Worm (Caenorhabditis elegans) whole organism, late embryonic: Measurements from ENCODE around the gene srbc-38.

Source experiments
- C38D4.7 ChIP-seq: fragments of 200-800 bp; sonication (Bioruptor generic); optimal IDR thresholded peaks from 2 replicates; lab custom pipeline; 2018; ENCODE audit warnings: mild to moderate bottlenecking, missing genetic modification characterization, moderate library complexity, missing compliant biosample characterization
- K02D7.2 ChIP-seq: sonication (generic microtip); optimal IDR thresholded peaks from 2 replicates; lab custom pipeline; 2017; ENCODE audit warnings: mild to moderate bottlenecking, missing genetic modification characterization, missing compliant biosample characterization
- K09A11.1 ChIP-seq: sonication (generic microtip); optimal IDR thresholded peaks from 2 replicates; lab custom pipeline; 2017; ENCODE audit warnings: antibody characterized with exemption, mild to moderate bottlenecking, missing genetic modification characterization, missing compliant biosample characterization; ENCODE audit not compliant: insufficient read depth
- Y22D7AL.16 ChIP-seq: sonication (generic microtip); optimal IDR thresholded peaks from 2 replicates; lab custom pipeline; 2016; ENCODE audit warnings: missing genetic modification characterization, missing compliant biosample characterization
- ama-1 ChIP-seq: fragments of 150-350 bp; optimal IDR thresholded peaks from 2 replicates; lab custom pipeline; 2014
- ceh-18 ChIP-seq: sonication (generic microtip); optimal IDR thresholded peaks from 2 replicates; lab custom pipeline; 2016; ENCODE audit warnings: missing genetic modification characterization, missing compliant biosample characterization
- ceh-2 ChIP-seq: sonication (generic microtip); optimal IDR thresholded peaks from 2 replicates; lab custom pipeline; 2016; ENCODE audit warnings: missing genotype, missing genetic modification characterization, missing compliant biosample characterization
- ceh-22 ChIP-seq: sonication (generic microtip); optimal IDR thresholded peaks from 2 replicates; lab custom pipeline; 2017; ENCODE audit warnings: missing biosample characterization, missing genetic modification characterization
- ceh-24 ChIP-seq: sonication (generic microtip); optimal IDR thresholded peaks from 2 replicates; lab custom pipeline; 2016; ENCODE audit warnings: mild to moderate bottlenecking, missing genetic modification characterization, missing compliant biosample characterization
- ceh-30 ChIP-seq: fragments of 150-350 bp; optimal IDR thresholded peaks from 2 replicates; lab custom pipeline; 2014; ENCODE audit warnings: missing biosample characterization, missing genetic modification characterization
- ceh-45 ChIP-seq: fragments of 200-800 bp; sonication (Bioruptor generic); IDR thresholded peaks from 2 replicates; pipeline ENCODE4 v1.3.6; 2022; ENCODE audit warnings: missing genetic modification reagents, missing genetic modification characterization, missing compliant biosample characterization
- ceh-48 ChIP-seq: sonication (generic microtip); optimal IDR thresholded peaks from 2 replicates; lab custom pipeline; 2016; ENCODE audit warnings: missing genetic modification characterization, inconsistent platforms, missing compliant biosample characterization
- che-1 ChIP-seq: sonication (generic microtip); optimal IDR thresholded peaks from 2 replicates; lab custom pipeline; 2016; ENCODE audit warnings: mild to moderate bottlenecking, missing genetic modification characterization, missing compliant biosample characterization
- elt-2 ChIP-seq: sonication (generic microtip); optimal IDR thresholded peaks from 2 replicates; lab custom pipeline; 2016; ENCODE audit warnings: missing genetic modification reagents, missing genetic modification characterization, missing compliant biosample characterization
- eyg-1 ChIP-seq: sonication (generic microtip); optimal IDR thresholded peaks from 2 replicates; lab custom pipeline; 2016; ENCODE audit warnings: missing genotype, missing genetic modification characterization, missing compliant biosample characterization
- fkh-10 ChIP-seq: fragments of 150-350 bp; optimal IDR thresholded peaks from 2 replicates; lab custom pipeline; 2014; ENCODE audit warnings: missing biosample characterization, missing genetic modification reagents, missing genetic modification characterization
- fkh-6 ChIP-seq: sonication (generic microtip); optimal IDR thresholded peaks from 2 replicates; lab custom pipeline; 2016; ENCODE audit warnings: missing genetic modification characterization, missing compliant biosample characterization
- hlh-30 ChIP-seq: sonication (generic microtip); optimal IDR thresholded peaks from 2 replicates; lab custom pipeline; 2017; ENCODE audit warnings: antibody characterized with exemption, missing genetic modification characterization, missing compliant biosample characterization; ENCODE audit not compliant: insufficient read depth
- hlh-6 ChIP-seq: sonication (generic microtip); optimal IDR thresholded peaks from 2 replicates; lab custom pipeline; 2016; ENCODE audit warnings: missing genotype, missing genetic modification characterization, missing compliant biosample characterization
- hlh-8 ChIP-seq: sonication (generic microtip); optimal IDR thresholded peaks from 2 replicates; lab custom pipeline; 2016; ENCODE audit warnings: missing genotype, missing genetic modification characterization, missing compliant biosample characterization
- madf-2 ChIP-seq: sonication (generic microtip); optimal IDR thresholded peaks from 2 replicates; lab custom pipeline; 2017; ENCODE audit warnings: missing genetic modification characterization, missing compliant biosample characterization
- nfya-1 ChIP-seq: sonication (generic microtip); optimal IDR thresholded peaks from 2 replicates; lab custom pipeline; 2017; ENCODE audit warnings: missing genetic modification characterization, mild to moderate bottlenecking, missing compliant biosample characterization, antibody characterized with exemption, moderate library complexity
- odd-2 ChIP-seq: sonication (generic microtip); optimal IDR thresholded peaks from 2 replicates; lab custom pipeline; 2017; ENCODE audit warnings: antibody characterized with exemption, mild to moderate bottlenecking, missing genetic modification characterization, missing compliant biosample characterization
- pag-3 ChIP-seq: sonication (generic microtip); optimal IDR thresholded peaks from 2 replicates; lab custom pipeline; 2016; ENCODE audit warnings: missing compliant biosample characterization, missing genetic modification characterization, borderline replicate concordance
- pat-9 ChIP-seq: fragments of 200-800 bp; sonication (Bioruptor generic); optimal IDR thresholded peaks from 2 replicates; lab custom pipeline; 2018; ENCODE audit warnings: mild to moderate bottlenecking, missing genetic modification characterization, moderate library complexity, missing compliant biosample characterization
- pax-1 ChIP-seq: fragments of 150-350 bp; optimal IDR thresholded peaks from 2 replicates; lab custom pipeline; 2014; ENCODE audit warnings: missing biosample characterization, missing genetic modification characterization
- pha-4 ChIP-seq: fragments of 150-350 bp; optimal IDR thresholded peaks from 2 replicates; lab custom pipeline; 2018; ENCODE audit warnings: missing biosample characterization, missing genetic modification reagents, missing genetic modification characterization
- pros-1 ChIP-seq: fragments of 150-350 bp; optimal IDR thresholded peaks from 2 replicates; lab custom pipeline; 2014; ENCODE audit warnings: missing biosample characterization, missing genetic modification reagents, missing genetic modification characterization
- sdc-2 ChIP-seq: sonication (generic microtip); optimal IDR thresholded peaks from 2 replicates; lab custom pipeline; 2016; ENCODE audit warnings: missing genotype, missing genetic modification characterization, missing compliant biosample characterization
- sox-4 ChIP-seq: sonication (generic microtip); optimal IDR thresholded peaks from 2 replicates; lab custom pipeline; 2017; ENCODE audit warnings: mild to moderate bottlenecking, missing genetic modification characterization, inconsistent platforms, missing compliant biosample characterization
- ttx-3 ChIP-seq: sonication (generic microtip); optimal IDR thresholded peaks from 2 replicates; lab custom pipeline; 2016; ENCODE audit warnings: missing genetic modification reagents, missing genetic modification characterization, missing compliant biosample characterization
- unc-42 ChIP-seq: sonication (generic microtip); optimal IDR thresholded peaks from 2 replicates; lab custom pipeline; 2016; ENCODE audit warnings: missing genotype, missing genetic modification characterization, missing compliant biosample characterization
- unc-86 ChIP-seq: sonication (generic microtip); optimal IDR thresholded peaks from 2 replicates; lab custom pipeline; 2016; ENCODE audit warnings: missing genetic modification characterization, missing compliant biosample characterization
- zip-5 ChIP-seq: sonication (generic microtip); optimal IDR thresholded peaks from 2 replicates; lab custom pipeline; 2016; ENCODE audit warnings: missing genetic modification characterization, missing compliant biosample characterization
- ztf-16 ChIP-seq: sonication (generic microtip); optimal IDR thresholded peaks from 2 replicates; lab custom pipeline; 2017; ENCODE audit warnings: missing genetic modification characterization, missing compliant biosample characterization

srbc-38 gene

ce11 chrV:667459-667858, 39.6 kb upstream of the srbc-38 start, which contains the start of gene nhr-180:
TSS of gene nhr-180 (minus strand) at chrV:667510.
- TF ChIP-seq Y22D7AL.16 = no peak
- TF ChIP-seq ceh-18 = no peak
- TF ChIP-seq ceh-24 (tag; lab: Kevin White, UChicago) = no peak
- no peak for TF ChIP-seq pha-4 (tag; lab: Kevin White, UChicago)
- no peak for TF ChIP-seq sdc-2 (tag; lab: Kevin White, UChicago)
- TF ChIP-seq pag-3 (tag; lab: Kevin White, UChicago) = no peak
- no peak for TF ChIP-seq elt-2

- no peak for TF ChIP-seq ceh-2
- TF ChIP-seq C38D4.7 (GFP tag; lab: Kevin White, UChicago) = no peak
- no peak for TF ChIP-seq ttx-3 (tag; lab: Kevin White, UChicago)
- TF ChIP-seq ceh-30 = no peak
- TF ChIP-seq, all 69 proteins: peak for 0
Observed at ce11 chrV:671342-671741, 35.7 kb upstream of the srbc-38 start, which contains the start of gene sru-24. TSS of gene sru-24 (minus strand) at chrV:671442.

- no peak for TF ChIP-seq pat-9 (tag; lab: Kevin White, UChicago)
- no peak for TF ChIP-seq unc-42 (tag; lab: Kevin White, UChicago)
- TF ChIP-seq unc-86 (tag; lab: Kevin White, UChicago) = no peak
- TF ChIP-seq K02D7.2 (tag; lab: Kevin White, UChicago) = no peak
- no peak for TF ChIP-seq ceh-30
- TF ChIP-seq sdc-2 (tag; lab: Kevin White, UChicago) = no peak
- TF ChIP-seq hlh-30 (tag; lab: Kevin White, UChicago) = no peak
- TF ChIP-seq odd-2 (tag; lab: Kevin White, UChicago) = no peak
- TF ChIP-seq ceh-45 (GFP tag; lab: Robert Waterston, UW) = no peak
- no peak for TF ChIP-seq ztf-16 (tag; lab: Kevin White, UChicago)
- no peak for TF ChIP-seq hlh-8
- TF ChIP-seq hlh-6 (tag; lab: Kevin White, UChicago) = no peak
- TF ChIP-seq K09A11.1 (tag; lab: Kevin White, UChicago) = no peak
- TF ChIP-seq fkh-6 (tag; lab: Kevin White, UChicago) = no peak
- no peak for TF ChIP-seq fkh-10
- TF ChIP-seq C38D4.7 (GFP tag; lab: Kevin White, UChicago) = no peak
- no peak for TF ChIP-seq pag-3 (tag; lab: Kevin White, UChicago)
- no peak for TF ChIP-seq nfya-1 (tag; lab: Kevin White, UChicago)
Observed at ce11 chrV:674213-674612, 32.8 kb upstream of the srbc-38 start, which contains the start of gene sru-25. TSS of gene sru-25 (minus strand) at chrV:674313.

ce11 chrV:676090-676489, 30.9 kb upstream of the srbc-38 start:
- no peak for TF ChIP-seq sox-4 (tag; lab: Kevin White, UChicago)
- no peak for TF ChIP-seq ttx-3 (tag; lab: Kevin White, UChicago)
- no peak for TF ChIP-seq C38D4.7 (GFP tag; lab: Kevin White, UChicago)
- no peak for TF ChIP-seq zip-5 (tag; lab: Kevin White, UChicago)
- TF ChIP-seq K09A11.1 (tag; lab: Kevin White, UChicago) = no peak
- no peak for TF ChIP-seq eyg-1 (tag; lab: Kevin White, UChicago)
- TF ChIP-seq ceh-48 = no peak
- no peak for TF ChIP-seq madf-2 (tag; lab: Kevin White, UChicago)
- TF ChIP-seq pag-3 (tag; lab: Kevin White, UChicago) = no peak
- TF ChIP-seq ceh-45 (GFP tag; lab: Robert Waterston, UW) = no peak
- no peak for TF ChIP-seq fkh-10
- no peak for TF ChIP-seq ama-1
- TF ChIP-seq pax-1 (tag; lab: Kevin White, UChicago) = no peak
- TF ChIP-seq ceh-22 (tag; lab: Kevin White, UChicago) = no peak
- TF ChIP-seq che-1 = no peak
- TF ChIP-seq pat-9 (tag; lab: Kevin White, UChicago) = no peak
- TF ChIP-seq pros-1 (tag; lab: Kevin White, UChicago) = no peak
